Worm (Caenorhabditis elegans) whole organism, L4/young adult: ENCODE measurements around the gene K02E2.11.

Experiments
- dao-5 ChIP-seq: sonication (generic microtip); optimal IDR thresholded peaks from 2 replicates; lab custom pipeline; 2016; ENCODE audit warnings: missing genotype, missing genetic modification characterization, moderate library complexity, missing compliant biosample characterization
- him-1 ChIP-seq: sonication (generic microtip); optimal IDR thresholded peaks from 2 replicates; lab custom pipeline; 2016; ENCODE audit warnings: missing genotype, missing genetic modification reagents, missing genetic modification characterization, missing compliant biosample characterization

DNA sequence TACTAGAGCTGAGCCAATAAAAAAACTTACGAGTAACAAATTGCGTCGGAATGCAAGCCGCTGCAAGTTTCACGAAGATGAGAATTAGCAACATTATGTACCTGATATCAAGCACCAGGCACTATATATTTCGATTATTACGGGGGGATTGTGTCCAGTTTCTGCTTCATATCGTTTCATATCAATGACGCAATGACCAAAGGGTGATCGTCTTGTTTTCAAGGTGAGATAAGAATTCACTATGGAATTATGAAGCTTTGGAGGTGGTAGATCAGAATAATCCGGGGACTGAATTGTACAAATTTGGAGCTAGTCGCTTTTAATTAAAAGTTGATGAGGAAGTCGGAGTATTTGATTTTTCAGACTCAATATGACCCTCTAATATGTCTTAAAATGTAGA is 16.3 kb upstream of the K02E2.11 start, which contains the start of gene K02E2.8:
- TF ChIP-seq dao-5 (tag; lab: Kevin White, UChicago): no peak
- no peak for TF ChIP-seq him-1
